Worm (Caenorhabditis elegans) whole organism, late embryonic: ENCODE data around the gene dph-2.

Experiments
- F13H6.1 ChIP-seq: sonication (generic microtip); optimal IDR thresholded peaks from 2 replicates; lab custom pipeline; 2016; ENCODE audit warnings: missing genetic modification characterization, missing compliant biosample characterization
- Y22D7AL.16 ChIP-seq: sonication (generic microtip); optimal IDR thresholded peaks from 2 replicates; lab custom pipeline; 2016; ENCODE audit warnings: missing genetic modification characterization, missing compliant biosample characterization
- ama-1 ChIP-seq: fragments of 150-350 bp; optimal IDR thresholded peaks from 2 replicates; lab custom pipeline; 2014
- ceh-45 ChIP-seq: fragments of 200-800 bp; sonication (Bioruptor generic); IDR thresholded peaks from 2 replicates; pipeline ENCODE4 v1.3.6; 2022; ENCODE audit warnings: missing genetic modification reagents, missing genetic modification characterization, missing compliant biosample characterization
- fkh-6 ChIP-seq: sonication (generic microtip); optimal IDR thresholded peaks from 2 replicates; lab custom pipeline; 2016; ENCODE audit warnings: missing genetic modification characterization, missing compliant biosample characterization
- hlh-30 ChIP-seq: sonication (generic microtip); optimal IDR thresholded peaks from 2 replicates; lab custom pipeline; 2017; ENCODE audit warnings: antibody characterized with exemption, missing genetic modification characterization, missing compliant biosample characterization; ENCODE audit not compliant: insufficient read depth
- hlh-6 ChIP-seq: sonication (generic microtip); optimal IDR thresholded peaks from 2 replicates; lab custom pipeline; 2016; ENCODE audit warnings: missing genotype, missing genetic modification characterization, missing compliant biosample characterization
- lim-6 ChIP-seq: sonication (generic microtip); optimal IDR thresholded peaks from 2 replicates; lab custom pipeline; 2016; ENCODE audit warnings: missing genetic modification characterization, missing compliant biosample characterization
- pag-3 ChIP-seq: sonication (generic microtip); optimal IDR thresholded peaks from 2 replicates; lab custom pipeline; 2016; ENCODE audit warnings: missing compliant biosample characterization, missing genetic modification characterization, borderline replicate concordance
- pax-1 ChIP-seq: fragments of 150-350 bp; optimal IDR thresholded peaks from 2 replicates; lab custom pipeline; 2014; ENCODE audit warnings: missing biosample characterization, missing genetic modification characterization

- no peak for TF ChIP-seq ceh-45 (GFP tag; lab: Robert Waterston, UW)
- no peak for TF ChIP-seq lim-6
- no peak for TF ChIP-seq ama-1
- TF ChIP-seq pax-1 = no peak
- no peak for TF ChIP-seq pag-3 (tag; lab: Kevin White, UChicago)
- TF ChIP-seq F13H6.1 (tag; lab: Kevin White, UChicago) = no peak
- no peak for TF ChIP-seq hlh-30 (tag; lab: Kevin White, UChicago)
- TF ChIP-seq hlh-6 = no peak
- no peak for TF ChIP-seq Y22D7AL.16 (tag; lab: Kevin White, UChicago)
- TF ChIP-seq fkh-6 = no peak
These were observed 51.8 kb downstream of the dph-2 start for ce11 chrII:10662279-10662678.
